Fruit fly (Drosophila melanogaster): ENCODE data around the gene klar.

The klar gene

DNA sequence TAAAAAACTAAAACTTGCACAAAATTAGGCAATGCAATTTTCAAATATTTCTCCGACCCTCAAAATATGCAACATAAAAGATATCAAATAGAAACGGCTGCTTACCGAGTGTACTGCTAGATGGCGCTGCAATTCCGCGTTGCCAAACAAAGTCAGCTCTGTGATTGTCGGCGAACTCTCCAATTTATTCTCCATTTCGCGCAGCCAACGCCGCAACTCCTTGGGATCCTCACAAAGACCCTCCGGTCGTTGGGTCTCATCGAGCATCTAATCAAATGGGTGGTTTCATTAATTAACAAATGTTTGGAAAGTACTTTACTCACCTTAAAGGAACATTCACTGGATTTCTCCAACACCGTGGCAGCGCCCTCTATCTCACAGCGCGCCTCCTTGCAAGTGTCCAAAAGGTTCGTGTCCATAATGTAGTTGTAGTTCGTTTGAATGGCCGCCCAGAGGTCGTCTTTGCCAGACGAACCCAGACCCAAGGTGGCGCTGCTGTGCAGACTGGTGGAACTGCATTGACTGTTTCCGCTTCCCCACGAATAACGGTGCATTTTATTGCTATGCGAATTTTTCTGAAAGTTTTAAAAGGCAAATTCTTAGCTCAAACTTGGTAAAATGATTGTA is 34.5 kb downstream of the klar start:
- TF ChIP-seq CG13204 (GFP tag; optimal IDR thresholded peaks at IDR 0.05) (no peak), Pif1B (GFP tag; optimal IDR thresholded peaks at IDR 0.05) (no peak), rn (GFP tag; IDR thresholded peaks at IDR 0.05) (peak; percentile 54), CG32121 (GFP tag; IDR thresholded peaks at IDR 0.05) (no peak), CG9948 (tag; optimal IDR thresholded peaks at IDR 0.05) (no peak), CG4496 (GFP tag; IDR thresholded peaks at IDR 0.05) (peak; percentile 58), CG14655 (GFP tag; optimal IDR thresholded peaks at IDR 0.05) (peak; percentile 11), gl (tag; optimal IDR thresholded peaks at IDR 0.05) (peak; percentile 11), Snoo (tag; optimal IDR thresholded peaks at IDR 0.05) (peak; percentile 69), fd96Ca (GFP tag; IDR thresholded peaks at IDR 0.05) (no peak), Ets98B (GFP tag; IDR thresholded peaks at IDR 0.05) (peak; percentile 12), CG15710 (tag; optimal IDR thresholded peaks at IDR 0.05) (peak; percentile 23), CG34367 (tag; optimal IDR thresholded peaks at IDR 0.05) (peak; percentile 27), CG10348 (GFP tag; IDR thresholded peaks at IDR 0.05) (no peak)

DNA sequence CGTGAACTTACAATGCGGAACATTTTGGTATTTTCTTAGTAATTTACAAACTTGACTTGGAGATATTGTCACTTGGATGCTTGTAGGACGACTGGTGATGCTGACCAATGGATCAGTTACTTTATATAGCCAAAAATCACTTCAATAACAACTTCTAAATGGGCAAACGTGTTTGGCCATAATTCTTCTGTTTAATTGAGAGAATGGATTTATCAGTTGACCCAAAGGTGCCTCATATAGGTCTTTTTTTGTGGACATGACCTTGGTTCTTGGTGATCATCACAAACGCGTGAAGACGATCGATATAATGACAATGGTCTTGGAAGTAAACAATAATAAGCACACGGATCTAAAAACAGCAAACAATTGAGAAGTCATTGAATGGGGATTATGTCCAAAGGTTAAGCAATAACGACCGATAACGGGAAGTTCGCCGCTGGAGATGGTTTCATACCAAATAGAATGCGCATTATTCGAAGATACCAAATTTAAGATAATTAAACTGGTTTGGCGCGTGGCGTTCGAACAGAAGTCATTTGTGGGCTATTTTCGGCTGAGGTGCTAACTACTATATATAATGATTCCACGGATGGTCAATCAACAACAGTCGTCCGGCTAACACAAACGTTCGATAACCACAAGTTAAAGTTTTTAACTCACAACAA is 39.9 kb downstream of the klar start, which contains the start of the genes CG34267 and CG34268:
Gene CG34267, minus strand, starts transcription at position 101 of the 665 bp plus-strand sequence.
Gene CG34268, plus strand, starts transcription at position 615 of the 665 bp plus-strand sequence.
- no peak for TF ChIP-seq CG32121 (GFP tag; IDR thresholded peaks at IDR 0.05)
- TF ChIP-seq CG4496 (GFP tag; IDR thresholded peaks at IDR 0.05): no peak
- TF ChIP-seq fd96Ca (GFP tag; IDR thresholded peaks at IDR 0.05): no peak
- TF ChIP-seq EcR (GFP tag; optimal IDR thresholded peaks at IDR 0.05): no peak
- no peak for TF ChIP-seq CG10348 (GFP tag; IDR thresholded peaks at IDR 0.05)

DNA sequence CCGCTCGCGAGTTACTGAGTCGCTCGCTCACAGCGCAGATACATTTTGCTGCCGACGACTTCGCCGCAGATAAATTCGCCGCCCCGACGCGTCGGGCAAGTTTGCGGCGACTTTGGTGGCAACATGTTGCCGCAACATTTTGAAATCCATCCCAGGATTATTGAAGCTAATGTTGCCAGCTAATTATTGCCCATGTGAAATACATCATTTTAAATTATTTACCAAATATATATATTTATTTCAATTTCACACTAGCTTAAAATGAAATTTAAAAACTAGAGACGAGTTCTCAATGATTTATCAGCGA is 49.7 kb downstream of the klar start:
- TF ChIP-seq CG15710 (tag; optimal IDR thresholded peaks at IDR 0.05) (no peak), CG10348 (GFP tag; IDR thresholded peaks at IDR 0.05) (no peak), CG12605 (GFP tag; IDR thresholded peaks at IDR 0.05) (0 out of 2 replicates have a peak, but pooled peaks have one; percentile 3)

DNA sequence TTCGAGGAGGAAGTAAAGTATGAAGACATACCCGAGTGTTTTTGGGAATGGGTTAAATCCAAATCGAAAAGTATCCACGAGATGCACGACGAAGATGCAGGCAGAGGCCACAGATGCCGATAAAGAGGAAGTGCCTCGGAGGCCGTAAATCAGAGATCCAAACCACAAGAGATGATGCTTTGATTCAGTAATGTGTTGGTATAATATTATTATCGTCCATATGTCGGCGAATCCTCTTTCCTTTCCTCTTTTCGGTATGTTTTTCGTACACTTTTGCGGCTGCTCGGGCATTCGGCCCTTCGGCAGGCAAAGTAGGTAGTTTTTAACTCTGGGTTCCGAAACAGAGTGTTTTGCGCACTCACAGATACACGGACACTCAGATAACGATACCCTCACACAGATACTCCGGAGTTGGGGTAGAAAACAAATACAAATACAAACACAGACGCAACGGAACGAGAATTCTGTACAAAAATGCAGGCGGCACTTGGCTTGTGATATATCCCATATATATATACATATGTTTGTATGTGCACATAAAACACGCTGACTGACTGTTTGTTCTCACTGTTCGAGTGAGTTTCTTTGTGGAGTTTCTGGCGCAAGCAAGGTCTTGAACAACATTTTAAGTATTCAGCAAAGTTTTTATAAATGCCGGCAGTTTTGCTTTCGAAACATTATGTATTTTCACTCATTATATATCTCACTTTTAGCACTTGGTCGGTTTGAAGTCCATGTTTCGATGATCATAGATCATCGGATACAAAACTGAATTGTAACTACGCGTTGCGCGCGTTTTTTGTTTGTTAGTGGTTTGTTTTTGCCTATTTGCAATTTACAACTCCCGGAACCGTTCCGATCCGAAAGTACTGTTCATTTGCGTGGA is 50.2 kb downstream of the klar start:
- TF ChIP-seq CG13204 (GFP tag; optimal IDR thresholded peaks at IDR 0.05): peak; percentile 43
- TF ChIP-seq CG17806 (tag; optimal IDR thresholded peaks at IDR 0.05): no peak
- peak; percentile 15 for TF ChIP-seq CG8301 (tag; optimal IDR thresholded peaks at IDR 0.05)
- peak; percentile 57; the same call in 1 of the 2 replicates for TF ChIP-seq CG32121 (GFP tag; IDR thresholded peaks at IDR 0.05)
- no peak for TF ChIP-seq Snoo (tag; optimal IDR thresholded peaks at IDR 0.05)
- TF ChIP-seq Ets98B (GFP tag; IDR thresholded peaks at IDR 0.05): 0 out of 2 replicates have a peak, but pooled peaks have one; percentile 21
- no peak for TF ChIP-seq CG34367 (tag; optimal IDR thresholded peaks at IDR 0.05)
- no peak for TF ChIP-seq CG10348 (GFP tag; IDR thresholded peaks at IDR 0.05)
- peak; percentile 56 for TF ChIP-seq CG12605 (GFP tag; IDR thresholded peaks at IDR 0.05)
- TF ChIP-seq gl (tag; optimal IDR thresholded peaks at IDR 0.05): no peak
- TF ChIP-seq Pif1B (GFP tag; optimal IDR thresholded peaks at IDR 0.05): no peak
- peak; percentile 54; the same call in 2 of the 3 replicates for TF ChIP-seq CG4496 (GFP tag; IDR thresholded peaks at IDR 0.05)
- TF ChIP-seq fd96Ca (GFP tag; IDR thresholded peaks at IDR 0.05): 0 out of 3 replicates have a peak, but pooled peaks have one; percentile 16
- TF ChIP-seq CG14655 (GFP tag; optimal IDR thresholded peaks at IDR 0.05): peak; percentile 12
- peak; percentile 4 for TF ChIP-seq EcR (GFP tag; optimal IDR thresholded peaks at IDR 0.05)
- TF ChIP-seq CG9948 (tag; optimal IDR thresholded peaks at IDR 0.05): no peak
- no peak for TF ChIP-seq Pif1A (GFP tag; optimal IDR thresholded peaks at IDR 0.05)
- no peak for TF ChIP-seq CG8159 (tag; optimal IDR thresholded peaks at IDR 0.05)
- 0 out of 2 replicates have a peak, but pooled peaks have one; percentile 20 for TF ChIP-seq rn (GFP tag; IDR thresholded peaks at IDR 0.05)
- no peak for TF ChIP-seq CG15710 (tag; optimal IDR thresholded peaks at IDR 0.05)
- no peak for TF ChIP-seq D1 (tag; optimal IDR thresholded peaks at IDR 0.05)

DNA sequence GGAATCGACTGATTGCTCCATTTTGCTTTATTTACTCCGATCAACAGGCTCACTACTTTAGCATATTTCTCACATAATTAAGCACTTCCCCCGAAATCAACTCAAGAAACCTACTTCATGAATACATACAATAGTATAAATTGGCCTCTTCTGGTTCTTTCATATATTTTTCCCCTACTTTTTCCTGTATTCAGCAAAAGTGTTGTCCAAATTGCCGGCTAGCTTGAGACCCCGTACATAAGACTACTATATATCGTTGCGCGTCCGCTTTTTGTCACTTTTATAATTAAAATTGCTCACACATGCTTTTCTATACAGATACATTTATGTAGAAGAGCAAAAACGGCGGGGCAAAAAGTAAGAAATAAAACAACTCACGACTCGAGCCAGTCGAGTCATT is 51.1 kb downstream of the klar start:
- no peak for TF ChIP-seq gl (tag; optimal IDR thresholded peaks at IDR 0.05)

DNA sequence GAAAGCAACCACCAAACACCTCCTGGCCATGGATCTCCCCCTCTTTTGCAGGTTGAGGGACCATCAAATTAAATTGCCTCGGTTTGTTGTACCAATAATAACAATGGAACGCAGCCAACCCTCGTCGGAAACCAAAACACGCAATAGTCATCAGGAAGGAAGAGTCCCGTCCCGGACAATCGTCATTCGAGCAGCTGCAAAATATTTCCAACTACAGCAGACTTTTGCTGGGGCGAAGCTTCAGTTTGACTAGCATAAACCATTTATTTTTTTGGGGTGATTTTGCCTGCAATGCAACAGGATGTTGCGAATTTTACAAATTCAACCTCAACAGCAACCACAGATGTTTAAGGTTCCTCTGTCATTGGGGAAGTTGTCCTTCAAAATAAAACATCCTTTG is 51.8 kb downstream of the klar start:
- TF ChIP-seq CG32121 (GFP tag; IDR thresholded peaks at IDR 0.05): no peak
- 0 out of 3 replicates have a peak, but pooled peaks have one; percentile 35 for TF ChIP-seq CG4496 (GFP tag; IDR thresholded peaks at IDR 0.05)

All from whole organism, pupa.